Worm (Caenorhabditis elegans): ENCODE results near the gene K04G11.1.

ce11 chrX:14312416-14312815 lies 22.9 kb upstream of the K04G11.1 start:
- TF ChIP-seq nhr-12 (tag; optimal IDR thresholded peaks at IDR 0.05) (no peak), zip-8 (tag; optimal IDR thresholded peaks at IDR 0.05) (no peak), unc-120 (tag; optimal IDR thresholded peaks at IDR 0.05; ENCODE audit: poor library complexity, severe bottlenecking) (peak; percentile 98), elt-3 (tag; optimal IDR thresholded peaks at IDR 0.05) (no peak), mab-5 (tag; optimal IDR thresholded peaks at IDR 0.05) (peak; percentile 38), snpc-4 (tag; optimal IDR thresholded peaks at IDR 0.05) (no peak)
